Fruit fly (Drosophila melanogaster) whole organism, embryonic: ENCODE data around the gene wfs1.
A peak's percentile ranks its signal among the peaks of the same experiment; 100 is the strongest.

Source experiments
- Ada2b ChIP-seq: fragments of 200-800 bp; sonication (Bioruptor generic); IDR thresholded peaks from 2 replicates; pipeline ENCODE4 v1.3.6; 2022; ENCODE audit warnings: missing biosample characterization, missing genetic modification characterization
- Bgb ChIP-seq: fragments of 200-800 bp; sonication (Bioruptor generic); IDR thresholded peaks from 2 replicates; pipeline ENCODE4 v1.3.6; 2022; ENCODE audit warnings: missing biosample characterization, missing genetic modification characterization; ENCODE audit not compliant: partially characterized antibody
- C15 ChIP-seq: fragments of 200-800 bp; sonication (Bioruptor generic); IDR thresholded peaks from 3 replicates; pipeline ENCODE4 v1.3.6; 2022; ENCODE audit warnings: missing biosample characterization, missing genetic modification characterization
- CG1024 ChIP-seq: fragments of 200-800 bp; sonication (Bioruptor generic); IDR thresholded peaks from 2 replicates; pipeline ENCODE4 v1.3.6; 2022; ENCODE audit warnings: missing biosample characterization, missing genetic modification characterization
- CG10979 ChIP-seq: fragments of 200-800 bp; sonication (Bioruptor generic); optimal IDR thresholded peaks from 2 replicates; lab custom pipeline; 2018; ENCODE audit warnings: missing biosample characterization, mild to moderate bottlenecking, missing genetic modification characterization, moderate library complexity
- CG12071 ChIP-seq: fragments of 200-800 bp; sonication (Bioruptor generic); optimal IDR thresholded peaks from 3 replicates; lab custom pipeline; 2018; ENCODE audit warnings: missing biosample characterization, mild to moderate bottlenecking, missing genetic modification characterization
- CG12104 ChIP-seq: fragments of 200-800 bp; sonication (Bioruptor generic); optimal IDR thresholded peaks from 3 replicates; lab custom pipeline; 2016; ENCODE audit warnings: missing biosample characterization, missing genetic modification characterization
- CG14710 ChIP-seq: fragments of 200-800 bp; sonication (Bioruptor generic); optimal IDR thresholded peaks from 3 replicates; lab custom pipeline; 2019; ENCODE audit warnings: missing biosample characterization, mild to moderate bottlenecking, missing genetic modification characterization, moderate library complexity
- CG17186 ChIP-seq: fragments of 200-800 bp; sonication (Bioruptor generic); optimal IDR thresholded peaks from 3 replicates; lab custom pipeline; 2017; ENCODE audit warnings: missing biosample characterization, missing genetic modification reagents, missing genetic modification characterization
- CG2199 ChIP-seq: fragments of 200-800 bp; sonication (Bioruptor generic); IDR thresholded peaks from 3 replicates; pipeline ENCODE4 v1.3.6; 2022; ENCODE audit warnings: missing biosample characterization, missing genetic modification characterization
- CG4820 ChIP-seq: fragments of 200-800 bp; sonication (Bioruptor generic); optimal IDR thresholded peaks from 3 replicates; lab custom pipeline; 2016; ENCODE audit warnings: missing biosample characterization, missing genetic modification characterization
- CG4854 ChIP-seq: fragments of 200-800 bp; sonication (Bioruptor generic); optimal IDR thresholded peaks from 2 replicates; lab custom pipeline; 2016; ENCODE audit warnings: missing biosample characterization, missing genetic modification characterization, inconsistent platforms
- CG6175 ChIP-seq: fragments of 200-800 bp; sonication (Bioruptor generic); IDR thresholded peaks from 3 replicates; pipeline ENCODE4 v1.3.6; 2022; ENCODE audit warnings: missing biosample characterization, missing genetic modification characterization
- CG6689 ChIP-seq: fragments of 200-800 bp; sonication (Bioruptor generic); IDR thresholded peaks from 2 replicates; pipeline ENCODE4 v1.3.6; 2022; ENCODE audit warnings: missing biosample characterization, missing genetic modification characterization
- CG7357 ChIP-seq: fragments of 200-800 bp; sonication (Bioruptor generic); IDR thresholded peaks from 3 replicates; pipeline ENCODE4 v1.3.6; 2022; ENCODE audit warnings: missing biosample characterization, missing genetic modification characterization
- CG9609 ChIP-seq: fragments of 200-800 bp; sonication (Bioruptor generic); optimal IDR thresholded peaks from 3 replicates; lab custom pipeline; 2016; ENCODE audit warnings: missing biosample characterization, missing genetic modification characterization
- CG9817 ChIP-seq: fragments of 200-800 bp; sonication (Bioruptor generic); optimal IDR thresholded peaks from 2 replicates; lab custom pipeline; 2018; ENCODE audit warnings: missing biosample characterization, mild to moderate bottlenecking, missing genetic modification characterization, moderate library complexity
- CG9932 ChIP-seq: fragments of 200-800 bp; sonication (Bioruptor generic); IDR thresholded peaks from 2 replicates; pipeline ENCODE4 v1.3.6; 2022; ENCODE audit warnings: missing biosample characterization, missing genetic modification characterization
- CkIIα-i1 ChIP-seq: fragments of 200-800 bp; sonication (Bioruptor generic); IDR thresholded peaks from 2 replicates; pipeline ENCODE4 v1.3.6; 2022; ENCODE audit warnings: missing biosample characterization, missing genetic modification characterization
- Dbx ChIP-seq: fragments of 200-800 bp; sonication (Bioruptor generic); IDR thresholded peaks from 3 replicates; pipeline ENCODE4 v1.3.6; 2022; ENCODE audit warnings: missing biosample characterization, missing genetic modification characterization
- Dip3 ChIP-seq: fragments of 200-800 bp; sonication (Bioruptor generic); optimal IDR thresholded peaks from 3 replicates; lab custom pipeline; 2016; ENCODE audit warnings: missing biosample characterization, missing genetic modification characterization
- Dll ChIP-seq: fragments of 200-800 bp; sonication (Bioruptor generic); IDR thresholded peaks from 4 replicates; pipeline ENCODE4 v1.3.6; 2022; ENCODE audit warnings: missing biosample characterization, missing genetic modification characterization; ENCODE audit not compliant: partially characterized antibody
- ERR ChIP-seq: fragments of 200-800 bp; sonication (Bioruptor generic); optimal IDR thresholded peaks from 2 replicates; lab custom pipeline; 2016; ENCODE audit warnings: missing biosample characterization, missing genetic modification characterization
- Meics ChIP-seq: fragments of 200-800 bp; sonication (Bioruptor generic); optimal IDR thresholded peaks from 2 replicates; lab custom pipeline; 2017; ENCODE audit warnings: missing biosample characterization, mild to moderate bottlenecking, missing genetic modification characterization
- NFAT ChIP-seq: fragments of 200-800 bp; sonication (Bioruptor generic); IDR thresholded peaks from 2 replicates; pipeline ENCODE4 v1.3.6; 2022; ENCODE audit warnings: missing biosample characterization, missing genetic modification characterization
- NK7.1 ChIP-seq: fragments of 200-800 bp; sonication (Bioruptor generic); optimal IDR thresholded peaks from 3 replicates; lab custom pipeline; 2016; ENCODE audit warnings: missing biosample characterization, missing genetic modification characterization
- Trl ChIP-seq, 3 experiments: fragments of >200 bp in 2 of 3; fragments of 200-800 bp in 1 of 3; sonication (Bioruptor generic) in 1 of 3; optimal IDR thresholded peaks; 2 replicates in 1 of 3; 3 replicates in 2 of 3; lab custom pipeline; 2016 to 2017; ENCODE audit warnings: missing biosample characterization in 1 of 3, missing genetic modification characterization in 1 of 3
- Usf ChIP-seq: fragments of 200-800 bp; sonication (Bioruptor generic); optimal IDR thresholded peaks from 2 replicates; lab custom pipeline; 2017; ENCODE audit warnings: missing genotype, missing biosample characterization, missing genetic modification characterization
- ac ChIP-seq: fragments of 200-800 bp; sonication (Bioruptor generic); optimal IDR thresholded peaks from 3 replicates; lab custom pipeline; 2017; ENCODE audit warnings: missing biosample characterization, mild to moderate bottlenecking, missing genetic modification characterization
- ap ChIP-seq: fragments of 200-800 bp; sonication (Bioruptor generic); IDR thresholded peaks from 2 replicates; pipeline ENCODE4 v1.3.6; 2022; ENCODE audit warnings: missing biosample characterization, missing genetic modification characterization
- bbx ChIP-seq: fragments of 200-800 bp; sonication (Bioruptor generic); IDR thresholded peaks from 2 replicates; pipeline ENCODE4 v1.3.6; 2022; ENCODE audit warnings: missing biosample characterization, missing genetic modification characterization; ENCODE audit not compliant: partially characterized antibody
- bigmax ChIP-seq: fragments of 200-800 bp; sonication (Bioruptor generic); optimal IDR thresholded peaks from 2 replicates; lab custom pipeline; 2018; ENCODE audit warnings: missing biosample characterization, mild to moderate bottlenecking, missing genetic modification characterization
- crp ChIP-seq, 2 experiments: fragments of 200-800 bp; sonication (Bioruptor generic); optimal IDR thresholded peaks; 2 replicates in 1 of 2; 3 replicates in 1 of 2; lab custom pipeline; 2017; ENCODE audit warnings: missing biosample characterization in 2 of 2, missing genetic modification characterization in 2 of 2, mild to moderate bottlenecking in 1 of 2, moderate library complexity in 1 of 2
- da ChIP-seq: fragments of 200-800 bp; sonication (Bioruptor generic); optimal IDR thresholded peaks from 2 replicates; lab custom pipeline; 2016; ENCODE audit warnings: missing biosample characterization, missing genetic modification characterization
- dm ChIP-seq: fragments of 200-800 bp; sonication (Bioruptor generic); optimal IDR thresholded peaks from 3 replicates; lab custom pipeline; 2016; ENCODE audit warnings: missing biosample characterization, missing genetic modification characterization
- ems ChIP-seq: fragments of 200-800 bp; sonication (Bioruptor generic); optimal IDR thresholded peaks from 3 replicates; lab custom pipeline; 2016; ENCODE audit warnings: missing biosample characterization, missing genetic modification characterization
- en ChIP-seq: fragments of 200-800 bp; sonication (Bioruptor generic); optimal IDR thresholded peaks from 2 replicates; lab custom pipeline; 2016; ENCODE audit warnings: missing biosample characterization, missing genetic modification characterization
- ftz-f1 ChIP-seq: fragments of 200-800 bp; sonication (Bioruptor generic); optimal IDR thresholded peaks from 2 replicates; lab custom pipeline; 2016; ENCODE audit warnings: missing biosample characterization, missing genetic modification characterization
- gcm ChIP-seq: fragments of 200-800 bp; sonication (Bioruptor generic); optimal IDR thresholded peaks from 2 replicates; lab custom pipeline; 2019; ENCODE audit warnings: missing biosample characterization, mild to moderate bottlenecking, missing genetic modification characterization, moderate library complexity
- gt ChIP-seq: fragments of 200-800 bp; sonication (Bioruptor generic); IDR thresholded peaks from 2 replicates; pipeline ENCODE4 v1.3.6; 2022; ENCODE audit warnings: missing biosample characterization, missing genetic modification characterization
- knrl ChIP-seq: fragments of 200-800 bp; sonication (Bioruptor generic); IDR thresholded peaks from 3 replicates; pipeline ENCODE4 v1.3.6; 2022; ENCODE audit warnings: missing biosample characterization, missing genetic modification characterization; ENCODE audit not compliant: partially characterized antibody
- lab ChIP-seq: fragments of 200-800 bp; sonication (Bioruptor generic); optimal IDR thresholded peaks from 3 replicates; lab custom pipeline; 2017; ENCODE audit warnings: missing biosample characterization, missing genetic modification characterization, mild to moderate bottlenecking, moderate library complexity, missing genetic modification reagents
- onecut ChIP-seq: fragments of 200-800 bp; sonication (Bioruptor generic); IDR thresholded peaks from 2 replicates; pipeline ENCODE4 v1.3.6; 2022; ENCODE audit warnings: missing biosample characterization, missing genetic modification characterization
- org-1 ChIP-seq: fragments of 200-800 bp; sonication (Bioruptor generic); optimal IDR thresholded peaks from 2 replicates; lab custom pipeline; 2017; ENCODE audit warnings: missing biosample characterization, missing genetic modification characterization
- shn ChIP-seq: fragments of 200-800 bp; sonication (Bioruptor generic); optimal IDR thresholded peaks from 3 replicates; lab custom pipeline; 2016; ENCODE audit warnings: missing biosample characterization, missing genetic modification characterization
- sob ChIP-seq: fragments of 200-800 bp; sonication (Bioruptor generic); IDR thresholded peaks from 2 replicates; pipeline ENCODE4 v1.3.6; 2022; ENCODE audit warnings: missing biosample characterization, missing genetic modification characterization
- trem ChIP-seq: fragments of 200-800 bp; optimal IDR thresholded peaks from 3 replicates; lab custom pipeline; 2019; ENCODE audit warnings: missing biosample characterization, mild to moderate bottlenecking, missing genetic modification characterization, moderate library complexity
- unpg ChIP-seq: fragments of 200-800 bp; sonication (Bioruptor generic); optimal IDR thresholded peaks from 3 replicates; lab custom pipeline; 2018; ENCODE audit warnings: missing biosample characterization, mild to moderate bottlenecking, missing genetic modification characterization, moderate library complexity
- vnd ChIP-seq: fragments of 200-800 bp; sonication (Bioruptor generic); IDR thresholded peaks from 3 replicates; pipeline ENCODE4 v1.3.6; 2022; ENCODE audit warnings: missing biosample characterization, missing genetic modification characterization; ENCODE audit not compliant: partially characterized antibody

Gene wfs1

dm6 chr3R:22684044-22684947, 5.9 kb downstream of the wfs1 start (continued):
- TF ChIP-seq CG12071 (GFP tag; lab: Kevin White, UChicago) (peak; percentile 28), en (GFP tag; lab: Kevin White, UChicago) (no peak), Bgb (GFP tag; lab: Robert Waterston, UW) (no peak), CG7357 (no peak), CG9817 (tag; lab: Kevin White, UChicago) (no peak), Usf (GFP tag; lab: Kevin White, UChicago) (no peak), gt (no peak), da (no peak), bigmax (GFP tag; lab: Kevin White, UChicago) (no peak), Meics (GFP tag; lab: Kevin White, UChicago) (peak; percentile 19), CG2199 (GFP tag; lab: Robert Waterston, UW) (0 out of 3 replicates have a peak, but pooled peaks have one; percentile 63), CG14710 (no peak), ap (GFP tag; lab: Robert Waterston, UW) (no peak), knrl (GFP tag; lab: Robert Waterston, UW) (no peak), dm (GFP tag; lab: Kevin White, UChicago) (no peak), Dbx (GFP tag; lab: Robert Waterston, UW) (no peak), CG6175 (GFP tag; lab: Robert Waterston, UW) (no peak), CG9932 (GFP tag; lab: Robert Waterston, UW) (no peak), lab (GFP tag; lab: Kevin White, UChicago) (peak; percentile 41), CG12104 (GFP tag; lab: Kevin White, UChicago) (no peak), onecut (GFP tag; lab: Robert Waterston, UW) (no peak), ac (GFP tag; lab: Kevin White, UChicago) (no peak), Dll (GFP tag; lab: Robert Waterston, UW) (no peak), CG9609 (no peak), crp (GFP tag; optimal IDR thresholded peaks at IDR 0.05; lab: Kevin White, UChicago) (no peak), NFAT (GFP tag; lab: Robert Waterston, UW) (no peak), org-1 (GFP tag; lab: Kevin White, UChicago) (no peak), CG6689 (no peak), unpg (no peak), trem (tag; lab: Kevin White, UChicago) (no peak), CG4820 (no peak), bbx (0 out of 2 replicates have a peak, but pooled peaks have one; percentile 25), vnd (GFP tag; lab: Robert Waterston, UW) (no peak), CkIIα-i1 (GFP tag; lab: Robert Waterston, UW) (no peak), Trl (optimal IDR thresholded peaks at IDR 0.05; lab: Kevin White, UChicago) (peak in 1 of 2 experiments; percentile 35), Trl (GFP tag; optimal IDR thresholded peaks at IDR 0.05; lab: Kevin White, UChicago) (no peak), ERR (GFP tag; lab: Kevin White, UChicago) (no peak), NK7.1 (GFP tag; lab: Kevin White, UChicago) (no peak), CG17186 (GFP tag; lab: Kevin White, UChicago) (no peak), Ada2b (GFP tag; lab: Robert Waterston, UW) (0 out of 2 replicates have a peak, but pooled peaks have one; percentile 5), C15 (GFP tag; lab: Robert Waterston, UW) (no peak), CG10979 (tag; lab: Kevin White, UChicago) (peak; percentile 1), sob (GFP tag; lab: Robert Waterston, UW) (no peak), CG1024 (GFP tag; lab: Robert Waterston, UW) (no peak), ftz-f1 (GFP tag; lab: Kevin White, UChicago) (no peak), CG4854 (GFP tag; lab: Kevin White, UChicago) (no peak), gcm (GFP tag; lab: Kevin White, UChicago) (no peak), Dip3 (GFP tag; lab: Kevin White, UChicago) (no peak), shn (GFP tag; lab: Kevin White, UChicago) (no peak), ems (no peak)
